Worm (Caenorhabditis elegans) whole organism, mixed stage, embryonic: ENCODE results near the gene clec-63.

ENCODE experiments used
- M03D4.4 ChIP-seq: sonication (generic microtip); optimal IDR thresholded peaks from 2 replicates; lab custom pipeline; 2017; ENCODE audit warnings: mild to moderate bottlenecking, missing genetic modification characterization, missing compliant biosample characterization
- bed-3 ChIP-seq: fragments of 200-800 bp; sonication (Bioruptor generic); optimal IDR thresholded peaks from 3 replicates; lab custom pipeline; 2018; ENCODE audit warnings: mild to moderate bottlenecking, missing genetic modification characterization, moderate library complexity, missing compliant biosample characterization
- blmp-1 ChIP-seq: fragments of 150-350 bp; optimal IDR thresholded peaks from 2 replicates; lab custom pipeline; 2014; ENCODE audit warnings: missing biosample characterization, missing genetic modification characterization
- ceh-39 ChIP-seq: fragments of 150-350 bp; optimal IDR thresholded peaks from 2 replicates; lab custom pipeline; 2014; ENCODE audit warnings: missing biosample characterization, missing genetic modification characterization
- ceh-43 ChIP-seq: fragments of 200-800 bp; sonication (Bioruptor generic); optimal IDR thresholded peaks from 2 replicates; lab custom pipeline; 2018; ENCODE audit warnings: mild to moderate bottlenecking, missing genetic modification characterization, moderate library complexity, missing compliant biosample characterization
- ceh-83 ChIP-seq: fragments of 200-800 bp; sonication (Bioruptor generic); optimal IDR thresholded peaks from 2 replicates; lab custom pipeline; 2018; ENCODE audit warnings: mild to moderate bottlenecking, missing genetic modification characterization, missing compliant biosample characterization
- ces-1 ChIP-seq: fragments of 150-350 bp; optimal IDR thresholded peaks from 2 replicates; lab custom pipeline; 2014; ENCODE audit warnings: missing biosample characterization, missing genetic modification reagents, missing genetic modification characterization
- cnd-1 ChIP-seq: fragments of 200-800 bp; sonication (Bioruptor generic); optimal IDR thresholded peaks from 2 replicates; lab custom pipeline; 2018; ENCODE audit warnings: mild to moderate bottlenecking, missing genetic modification characterization, missing compliant biosample characterization
- drap-1 ChIP-seq: fragments of 200-800 bp; sonication (Bioruptor generic); optimal IDR thresholded peaks from 3 replicates; lab custom pipeline; 2018; ENCODE audit warnings: mild to moderate bottlenecking, missing genetic modification characterization, missing compliant biosample characterization
- elt-1 ChIP-seq: sonication (generic microtip); optimal IDR thresholded peaks from 2 replicates; lab custom pipeline; 2017; ENCODE audit warnings: missing genetic modification characterization, mild to moderate bottlenecking, missing compliant biosample characterization, antibody characterized with exemption, moderate library complexity, borderline replicate concordance; ENCODE audit not compliant: insufficient read depth
- elt-3 ChIP-seq: fragments of 150-350 bp; optimal IDR thresholded peaks from 2 replicates; lab custom pipeline; 2014; ENCODE audit warnings: missing biosample characterization, missing genetic modification characterization
- flh-1 ChIP-seq: fragments of 200-800 bp; sonication (Bioruptor generic); optimal IDR thresholded peaks from 2 replicates; lab custom pipeline; 2018; ENCODE audit warnings: mild to moderate bottlenecking, missing genetic modification characterization, moderate library complexity, missing compliant biosample characterization
- ham-2 ChIP-seq: fragments of 200-800 bp; sonication (Bioruptor generic); optimal IDR thresholded peaks from 2 replicates; lab custom pipeline; 2018; ENCODE audit warnings: mild to moderate bottlenecking, missing genetic modification characterization, missing compliant biosample characterization
- hlh-1 ChIP-seq: fragments of 150-350 bp; optimal IDR thresholded peaks from 2 replicates; lab custom pipeline; 2014; ENCODE audit warnings: missing biosample characterization, missing genetic modification reagents, missing genetic modification characterization
- lin-13 ChIP-seq: fragments of 150-350 bp; optimal IDR thresholded peaks from 2 replicates; lab custom pipeline; 2014; ENCODE audit warnings: missing biosample characterization, missing genetic modification characterization
- lin-32 ChIP-seq: fragments of 200-800 bp; sonication (Bioruptor generic); optimal IDR thresholded peaks from 2 replicates; lab custom pipeline; 2018; ENCODE audit warnings: mild to moderate bottlenecking, missing genetic modification characterization, missing compliant biosample characterization
- lsy-2 ChIP-seq: fragments of 150-350 bp; optimal IDR thresholded peaks from 2 replicates; lab custom pipeline; 2014; ENCODE audit warnings: missing biosample characterization, missing genetic modification characterization
- mab-5 ChIP-seq: fragments of 150-350 bp; optimal IDR thresholded peaks from 2 replicates; lab custom pipeline; 2014; ENCODE audit warnings: missing biosample characterization, missing genetic modification characterization
- mep-1 ChIP-seq: fragments of 150-350 bp; optimal IDR thresholded peaks from 2 replicates; lab custom pipeline; 2017; ENCODE audit warnings: missing biosample characterization, missing genetic modification reagents, missing genetic modification characterization, inconsistent platforms
- mls-2 ChIP-seq: sonication (generic microtip); optimal IDR thresholded peaks from 2 replicates; lab custom pipeline; 2016; ENCODE audit warnings: mild to moderate bottlenecking, missing genetic modification characterization, moderate library complexity, missing compliant biosample characterization
- nhr-12 ChIP-seq: fragments of 150-350 bp; optimal IDR thresholded peaks from 2 replicates; lab custom pipeline; 2014; ENCODE audit warnings: missing biosample characterization, missing genetic modification characterization
- nhr-2 ChIP-seq: fragments of 150-350 bp; optimal IDR thresholded peaks from 2 replicates; lab custom pipeline; 2014; ENCODE audit warnings: missing biosample characterization, missing genetic modification characterization
- nhr-237 ChIP-seq: fragments of 150-350 bp; optimal IDR thresholded peaks from 2 replicates; lab custom pipeline; 2014; ENCODE audit warnings: missing biosample characterization, missing genetic modification characterization
- nhr-28 ChIP-seq: fragments of 150-350 bp; optimal IDR thresholded peaks from 2 replicates; lab custom pipeline; 2014; ENCODE audit warnings: missing biosample characterization, missing genetic modification characterization
- nhr-76 ChIP-seq: sonication (generic microtip); optimal IDR thresholded peaks from 2 replicates; lab custom pipeline; 2017; ENCODE audit warnings: missing biosample characterization, missing genetic modification characterization
- pha-4 ChIP-seq: fragments of 150-350 bp; optimal IDR thresholded peaks from 2 replicates; lab custom pipeline; 2018; ENCODE audit warnings: missing biosample characterization, missing genetic modification reagents, missing genetic modification characterization
- sem-2 ChIP-seq: fragments of 200-800 bp; sonication (Bioruptor generic); optimal IDR thresholded peaks from 2 replicates; lab custom pipeline; 2018; ENCODE audit warnings: mild to moderate bottlenecking, missing genetic modification characterization, missing compliant biosample characterization
- snpc-4 ChIP-seq: fragments of 150-350 bp; optimal IDR thresholded peaks from 2 replicates; lab custom pipeline; 2014; ENCODE audit warnings: missing biosample characterization, missing genetic modification characterization
- sptf-1 ChIP-seq: sonication (generic microtip); optimal IDR thresholded peaks from 2 replicates; lab custom pipeline; 2017; ENCODE audit warnings: mild to moderate bottlenecking, missing genetic modification characterization, moderate library complexity, missing compliant biosample characterization
- tbx-8 ChIP-seq: fragments of 200-800 bp; sonication (Bioruptor generic); optimal IDR thresholded peaks from 2 replicates; lab custom pipeline; 2018; ENCODE audit warnings: mild to moderate bottlenecking, missing genetic modification characterization, moderate library complexity, missing compliant biosample characterization
- unc-120 ChIP-seq: sonication (generic microtip); optimal IDR thresholded peaks from 2 replicates; lab custom pipeline; 2017; ENCODE audit warnings: missing genetic modification characterization, missing compliant biosample characterization; ENCODE audit not compliant: poor library complexity, severe bottlenecking
- unc-39 ChIP-seq: fragments of 150-350 bp; optimal IDR thresholded peaks from 2 replicates; lab custom pipeline; 2014; ENCODE audit warnings: missing biosample characterization, missing genetic modification characterization
- unc-62 ChIP-seq: fragments of 150-350 bp; optimal IDR thresholded peaks from 2 replicates; lab custom pipeline; 2014; ENCODE audit warnings: missing biosample characterization, missing genetic modification reagents, missing genetic modification characterization
- zip-8 ChIP-seq: fragments of 150-350 bp; optimal IDR thresholded peaks from 2 replicates; lab custom pipeline; 2014; ENCODE audit warnings: missing biosample characterization, missing genetic modification characterization
- ztf-11 ChIP-seq: fragments of 150-350 bp; optimal IDR thresholded peaks from 2 replicates; lab custom pipeline; 2014; ENCODE audit warnings: missing biosample characterization, missing genetic modification characterization

Gene clec-63

ce11 chrII:12944587-12945126, 49.2 kb downstream of the clec-63 start:
- TF ChIP-seq bed-3 (GFP tag; lab: Kevin White, UChicago), result peak; percentile 61
- no peak for TF ChIP-seq hlh-1 (tag; lab: Kevin White, UChicago)
- no peak for TF ChIP-seq unc-62 (GFP tag; lab: Kevin White, UChicago)
- no peak for TF ChIP-seq snpc-4 (tag; lab: Kevin White, UChicago)
- no peak for TF ChIP-seq nhr-2 (tag; lab: Kevin White, UChicago)
- peak; percentile 52 for TF ChIP-seq unc-120 (tag; lab: Kevin White, UChicago)
- TF ChIP-seq sptf-1 (tag; lab: Kevin White, UChicago), result peak; percentile 77
- peak; percentile 29 for TF ChIP-seq ztf-11 (tag; lab: Kevin White, UChicago)
- no peak for TF ChIP-seq elt-1 (tag; lab: Kevin White, UChicago)
- TF ChIP-seq ces-1, result peak; percentile 21
- TF ChIP-seq ham-2 (GFP tag; lab: Kevin White, UChicago), result peak; percentile 69
- TF ChIP-seq ceh-39 (tag; lab: Kevin White, UChicago), result peak; percentile 53
- TF ChIP-seq ceh-43 (GFP tag; lab: Kevin White, UChicago), result peak; percentile 34
- TF ChIP-seq blmp-1 (tag; lab: Kevin White, UChicago), result no peak
- TF ChIP-seq lsy-2, result peak; percentile 48
- TF ChIP-seq pha-4 (tag; lab: Kevin White, UChicago), result peak; percentile 76
- peak; percentile 71 for TF ChIP-seq ceh-83
- peak; percentile 82 for TF ChIP-seq elt-3 (tag; lab: Kevin White, UChicago)
- peak; percentile 30 for TF ChIP-seq lin-32
- peak; percentile 77 for TF ChIP-seq M03D4.4 (tag; lab: Kevin White, UChicago)
- no peak for TF ChIP-seq flh-1 (GFP tag; lab: Kevin White, UChicago)
- no peak for TF ChIP-seq unc-39 (tag; lab: Kevin White, UChicago)
- TF ChIP-seq nhr-28 (tag; lab: Kevin White, UChicago), result no peak
- TF ChIP-seq lin-13 (tag; lab: Kevin White, UChicago), result peak; percentile 89
- TF ChIP-seq mep-1 (tag; lab: Kevin White, UChicago), result peak; percentile 57
- peak; percentile 1 for TF ChIP-seq nhr-237 (tag; lab: Kevin White, UChicago)
- no peak for TF ChIP-seq nhr-76
- no peak for TF ChIP-seq mab-5 (tag; lab: Kevin White, UChicago)
- no peak for TF ChIP-seq nhr-12 (tag; lab: Kevin White, UChicago)
- TF ChIP-seq cnd-1 (tag; lab: Kevin White, UChicago), result peak; percentile 85
- TF ChIP-seq sem-2 (GFP tag; lab: Kevin White, UChicago), result peak; percentile 69
- TF ChIP-seq drap-1, result peak; percentile 79
- peak; percentile 76 for TF ChIP-seq mls-2
- TF ChIP-seq zip-8, result no peak
- TF ChIP-seq tbx-8 (GFP tag; lab: Kevin White, UChicago), result peak; percentile 53
- TF ChIP-seq, all 35 proteins: peak for 22
